Worm (Caenorhabditis elegans): ENCODE results near the gene D1086.11.
A peak's percentile ranks its signal among the peaks of the same experiment; 100 is the strongest.

The D1086.11 gene

ce11 chrV:14092403-14092802 is 18.1 kb downstream of the D1086.11 start, which contains the start of gene D1086.3 (continued):
- no peak for TF ChIP-seq ceh-82 (tag; optimal IDR thresholded peaks at IDR 0.05)
- no peak for TF ChIP-seq elt-3 (tag; optimal IDR thresholded peaks at IDR 0.05)
- TF ChIP-seq snpc-4 (tag; optimal IDR thresholded peaks at IDR 0.05) = peak; percentile 97
- TF ChIP-seq alr-1 (tag; optimal IDR thresholded peaks at IDR 0.05) = no peak
- peak; percentile 5 for TF ChIP-seq C34F6.9 (tag; optimal IDR thresholded peaks at IDR 0.05)
- TF ChIP-seq blmp-1 (tag; optimal IDR thresholded peaks at IDR 0.05; ENCODE audit: insufficient read depth) = no peak
- TF ChIP-seq F13H6.1 (tag; optimal IDR thresholded peaks at IDR 0.05) = no peak
- no peak for TF ChIP-seq nhr-6 (tag; optimal IDR thresholded peaks at IDR 0.05)
- no peak for TF ChIP-seq ZK546.5 (tag; optimal IDR thresholded peaks at IDR 0.05)
- no peak for TF ChIP-seq Y55F3AM.14 (GFP tag; optimal IDR thresholded peaks at IDR 0.05)
- TF ChIP-seq nhr-10 (tag; optimal IDR thresholded peaks at IDR 0.05) = no peak
- peak; percentile 91 for TF ChIP-seq ama-1 (optimal IDR thresholded peaks at IDR 0.05)
- TF ChIP-seq elt-1 (tag; optimal IDR thresholded peaks at IDR 0.05) = no peak
- peak; percentile 8 for TF ChIP-seq lin-13 (GFP tag; optimal IDR thresholded peaks at IDR 0.05)
- TF ChIP-seq mbf-1 (tag; optimal IDR thresholded peaks at IDR 0.05) = no peak
- no peak for TF ChIP-seq dmd-4 (tag; optimal IDR thresholded peaks at IDR 0.05)
- no peak for TF ChIP-seq ztf-4 (tag; optimal IDR thresholded peaks at IDR 0.05)
- TF ChIP-seq skn-1 (tag; optimal IDR thresholded peaks at IDR 0.05) = no peak
- no peak for TF ChIP-seq ceh-16 (tag; optimal IDR thresholded peaks at IDR 0.05)
- TF ChIP-seq unc-39 (tag; optimal IDR thresholded peaks at IDR 0.05) = no peak
- no peak for TF ChIP-seq nhr-23 (tag; optimal IDR thresholded peaks at IDR 0.05)
- TF ChIP-seq gmeb-1 (tag; optimal IDR thresholded peaks at IDR 0.05) = no peak
- no peak for TF ChIP-seq sem-4 (tag; optimal IDR thresholded peaks at IDR 0.05)
- no peak for TF ChIP-seq zag-1 (tag; optimal IDR thresholded peaks at IDR 0.05)
- peak; percentile 39 for TF ChIP-seq nhr-21 (tag; optimal IDR thresholded peaks at IDR 0.05)
- TF ChIP-seq lsy-2 (tag; optimal IDR thresholded peaks at IDR 0.05) = peak in 1 of 2 experiments; percentile 44

ce11 chrV:14093805-14094204 is 19.5 kb downstream of the D1086.11 start, which contains the start of gene D1086.8:
Gene D1086.8, plus strand, starts transcription at chrV:14094105.
- TF ChIP-seq F13H6.1 (tag; optimal IDR thresholded peaks at IDR 0.05) (no peak), skn-1 (tag; optimal IDR thresholded peaks at IDR 0.05) (no peak), C34F6.9 (tag; optimal IDR thresholded peaks at IDR 0.05) (peak; percentile 4), nhr-23 (tag; optimal IDR thresholded peaks at IDR 0.05) (no peak)

- no peak for TF ChIP-seq lin-11 (tag; optimal IDR thresholded peaks at IDR 0.05)
- no peak for TF ChIP-seq peb-1 (tag; optimal IDR thresholded peaks at IDR 0.05)
- TF ChIP-seq unc-62 (GFP tag; optimal IDR thresholded peaks at IDR 0.05) = no peak
- TF ChIP-seq alr-1 (tag; optimal IDR thresholded peaks at IDR 0.05) = no peak
- TF ChIP-seq snpc-4 (tag; optimal IDR thresholded peaks at IDR 0.05) = no peak
- no peak for TF ChIP-seq mbf-1 (tag; optimal IDR thresholded peaks at IDR 0.05)
- TF ChIP-seq elt-3 (tag; optimal IDR thresholded peaks at IDR 0.05) = no peak
- TF ChIP-seq crh-2 (tag; optimal IDR thresholded peaks at IDR 0.05) = no peak
- no peak for TF ChIP-seq nhr-23 (tag; optimal IDR thresholded peaks at IDR 0.05)
- no peak for TF ChIP-seq ztf-1 (GFP tag; conservative IDR thresholded peaks at IDR 0.05)
- TF ChIP-seq ZK546.5 (tag; optimal IDR thresholded peaks at IDR 0.05) = no peak
- no peak for TF ChIP-seq gmeb-1 (tag; optimal IDR thresholded peaks at IDR 0.05)
- no peak for TF ChIP-seq nhr-25 (tag; optimal IDR thresholded peaks at IDR 0.05)
- no peak for TF ChIP-seq ceh-82 (tag; optimal IDR thresholded peaks at IDR 0.05)
- TF ChIP-seq blmp-1 (tag; optimal IDR thresholded peaks at IDR 0.05; ENCODE audit: insufficient read depth) = no peak
- TF ChIP-seq nhr-237 (tag; optimal IDR thresholded peaks at IDR 0.05) = no peak
- TF ChIP-seq ztf-11 (tag; optimal IDR thresholded peaks at IDR 0.05) = no peak
- TF ChIP-seq skn-1 (tag; optimal IDR thresholded peaks at IDR 0.05) = no peak
- no peak for TF ChIP-seq nhr-6 (tag; optimal IDR thresholded peaks at IDR 0.05)
Observed at ce11 chrV:14094546-14094945, 20.3 kb downstream of the D1086.11 start.

ce11 chrV:14094953-14095352 is 20.7 kb downstream of the D1086.11 start:
- TF ChIP-seq nhr-25 (tag; optimal IDR thresholded peaks at IDR 0.05) (peak; percentile 65), alr-1 (tag; optimal IDR thresholded peaks at IDR 0.05) (no peak), sma-3 (GFP tag; optimal IDR thresholded peaks at IDR 0.05) (peak; percentile 57), mbf-1 (tag; optimal IDR thresholded peaks at IDR 0.05) (no peak), nhr-21 (tag; optimal IDR thresholded peaks at IDR 0.05) (peak; percentile 72), mab-5 (tag; optimal IDR thresholded peaks at IDR 0.05) (peak; percentile 24), mdl-1 (tag; optimal IDR thresholded peaks at IDR 0.05) (peak in 1 of 2 experiments; percentile 3), fos-1 (tag; optimal IDR thresholded peaks at IDR 0.05) (peak; percentile 26), nhr-77 (tag; optimal IDR thresholded peaks at IDR 0.05) (no peak), R02D3.7 (tag; optimal IDR thresholded peaks at IDR 0.05) (no peak), sma-9 (GFP tag; optimal IDR thresholded peaks at IDR 0.05) (peak; percentile 84), sma-9 (tag; optimal IDR thresholded peaks at IDR 0.05) (no peak), egl-27 (tag; optimal IDR thresholded peaks at IDR 0.05) (no peak)

Data from whole organism, L2 larva.